Worm (Caenorhabditis elegans) whole organism, L1 larva: Measurements from ENCODE around the gene nhr-108.

Source experiments
- C16A3.4 ChIP-seq: fragments of 150-350 bp; optimal IDR thresholded peaks from 2 replicates; lab custom pipeline; 2014; ENCODE audit warnings: missing biosample characterization, missing genetic modification characterization
- aly-2 ChIP-seq: fragments of 150-350 bp; optimal IDR thresholded peaks from 2 replicates; lab custom pipeline; 2014; ENCODE audit warnings: missing biosample characterization, missing genetic modification characterization
- ama-1 ChIP-seq: fragments of 150-350 bp; optimal IDR thresholded peaks from 2 replicates; lab custom pipeline; 2014
- ceh-63 ChIP-seq: fragments of 200-800 bp; sonication (Bioruptor generic); optimal IDR thresholded peaks from 2 replicates; lab custom pipeline; 2018; ENCODE audit warnings: mild to moderate bottlenecking, missing genetic modification characterization, missing compliant biosample characterization
- ceh-8 ChIP-seq: fragments of 200-800 bp; sonication (Bioruptor generic); optimal IDR thresholded peaks from 2 replicates; lab custom pipeline; 2018; ENCODE audit warnings: mild to moderate bottlenecking, missing genetic modification characterization, moderate library complexity, missing compliant biosample characterization
- ceh-82 ChIP-seq, 3 experiments: fragments of 150-350 bp in 1 of 3; sonication (generic microtip) in 2 of 3; optimal IDR thresholded peaks; 2 replicates each; lab custom pipeline; 2014 to 2017; ENCODE audit warnings: missing biosample characterization in 3 of 3, missing genetic modification characterization in 3 of 3
- ceh-88 ChIP-seq: fragments of 200-800 bp; sonication (Bioruptor generic); IDR thresholded peaks from 2 replicates; pipeline ENCODE4 v1.3.6; 2022; ENCODE audit warnings: missing genetic modification characterization, missing compliant biosample characterization
- dsc-1 ChIP-seq: sonication (generic microtip); optimal IDR thresholded peaks from 2 replicates; lab custom pipeline; 2016; ENCODE audit warnings: mild to moderate bottlenecking, missing genetic modification characterization, missing compliant biosample characterization
- efl-3 ChIP-seq: fragments of 200-800 bp; sonication (Bioruptor generic); optimal IDR thresholded peaks from 2 replicates; lab custom pipeline; 2018; ENCODE audit warnings: mild to moderate bottlenecking, missing genetic modification characterization, missing compliant biosample characterization
- egl-13 ChIP-seq: sonication (generic microtip); optimal IDR thresholded peaks from 2 replicates; lab custom pipeline; 2016; ENCODE audit warnings: missing genotype, missing genetic modification reagents, missing genetic modification characterization, missing compliant biosample characterization
- egl-27 ChIP-seq, 2 experiments: fragments of 150-350 bp in 1 of 2; sonication (generic microtip); optimal IDR thresholded peaks; 3 replicates each; lab custom pipeline; 2017 to 2018; ENCODE audit warnings: missing biosample characterization in 2 of 2, missing genetic modification characterization in 2 of 2, missing genetic modification reagents in 2 of 2
- elt-2 ChIP-seq: sonication (generic microtip); optimal IDR thresholded peaks from 2 replicates; lab custom pipeline; 2016; ENCODE audit warnings: missing genetic modification characterization, mild to moderate bottlenecking, inconsistent platforms, missing compliant biosample characterization, missing genetic modification reagents
- elt-3 ChIP-seq, 6 experiments: fragments of 150-350 bp in 1 of 6; sonication (generic microtip); optimal IDR thresholded peaks; 2 replicates each; lab custom pipeline; 2017 to 2018; ENCODE audit warnings: missing biosample characterization in 6 of 6, missing genetic modification characterization in 6 of 6, inconsistent platforms in 1 of 6
- ets-5 ChIP-seq: fragments of 200-800 bp; sonication (Bioruptor generic); IDR thresholded peaks from 2 replicates; pipeline ENCODE4 v1.3.6; 2022; ENCODE audit warnings: missing genetic modification characterization, missing compliant biosample characterization
- fkh-8 ChIP-seq: sonication (generic microtip); optimal IDR thresholded peaks from 2 replicates; lab custom pipeline; 2016; ENCODE audit warnings: mild to moderate bottlenecking, missing genetic modification characterization, missing compliant biosample characterization
- hlh-17 ChIP-seq: fragments of 200-800 bp; sonication (Bioruptor generic); optimal IDR thresholded peaks from 2 replicates; lab custom pipeline; 2018; ENCODE audit warnings: missing genetic modification characterization, mild to moderate bottlenecking, missing compliant biosample characterization, moderate library complexity, borderline replicate concordance
- hpl-2 ChIP-seq: fragments of 150-350 bp; optimal IDR thresholded peaks from 2 replicates; lab custom pipeline; 2014; ENCODE audit warnings: missing biosample characterization, missing genetic modification reagents, missing genetic modification characterization
- isw-1 ChIP-seq: fragments of 200-800 bp; sonication (Bioruptor generic); IDR thresholded peaks from 2 replicates; pipeline ENCODE4 v1.3.6; 2022; ENCODE audit warnings: missing genetic modification characterization, missing compliant biosample characterization
- jun-1 ChIP-seq: fragments of 150-350 bp; optimal IDR thresholded peaks from 2 replicates; lab custom pipeline; 2014; ENCODE audit warnings: missing biosample characterization, missing genetic modification reagents, missing genetic modification characterization
- lin-13 ChIP-seq: fragments of 150-350 bp; optimal IDR thresholded peaks from 2 replicates; lab custom pipeline; 2014; ENCODE audit warnings: missing biosample characterization, missing genetic modification reagents, missing genetic modification characterization
- lin-14 ChIP-seq: fragments of 200-800 bp; sonication (Bioruptor generic); optimal IDR thresholded peaks from 2 replicates; lab custom pipeline; 2018; ENCODE audit warnings: mild to moderate bottlenecking, missing genetic modification characterization, moderate library complexity, missing compliant biosample characterization
- lin-15B ChIP-seq: fragments of 150-350 bp; sonication (generic microtip); optimal IDR thresholded peaks from 3 replicates; lab custom pipeline; 2014; ENCODE audit warnings: missing biosample characterization, missing genetic modification characterization
- lin-35 ChIP-seq, 2 experiments: fragments of 150-350 bp; optimal IDR thresholded peaks; 2 replicates each; lab custom pipeline; 2014; ENCODE audit warnings: missing biosample characterization in 2 of 2, missing genetic modification characterization in 2 of 2, missing genetic modification reagents in 2 of 2
- lin-39 ChIP-seq: fragments of 150-350 bp; optimal IDR thresholded peaks from 2 replicates; lab custom pipeline; 2014; ENCODE audit warnings: missing biosample characterization, missing genetic modification reagents, missing genetic modification characterization
- lir-3 ChIP-seq: sonication (generic microtip); optimal IDR thresholded peaks from 2 replicates; lab custom pipeline; 2016; ENCODE audit warnings: mild to moderate bottlenecking, missing genetic modification characterization, moderate library complexity, missing compliant biosample characterization; ENCODE audit not compliant: poor library complexity
- lsy-2 ChIP-seq, 2 experiments: fragments of 150-350 bp; optimal IDR thresholded peaks; 2 replicates each; lab custom pipeline; 2014; ENCODE audit warnings: missing biosample characterization in 2 of 2, missing genetic modification characterization in 2 of 2
- mep-1 ChIP-seq: fragments of 150-350 bp; optimal IDR thresholded peaks from 2 replicates; lab custom pipeline; 2014; ENCODE audit warnings: missing biosample characterization, missing genetic modification characterization
- nhr-11 ChIP-seq: fragments of 150-350 bp; optimal IDR thresholded peaks from 2 replicates; lab custom pipeline; 2014; ENCODE audit warnings: missing biosample characterization, missing genetic modification characterization
- nhr-19 ChIP-seq: fragments of 200-800 bp; sonication (Bioruptor generic); conservative IDR thresholded peaks from 2 replicates; pipeline ENCODE4 v1.3.6; 2022; ENCODE audit warnings: missing genetic modification characterization, missing compliant biosample characterization
- nhr-28 ChIP-seq: fragments of 150-350 bp; optimal IDR thresholded peaks from 2 replicates; lab custom pipeline; 2014; ENCODE audit warnings: missing biosample characterization, missing genetic modification characterization
- nhr-47 ChIP-seq: sonication (generic microtip); optimal IDR thresholded peaks from 2 replicates; lab custom pipeline; 2016; ENCODE audit warnings: mild to moderate bottlenecking, missing genetic modification characterization, moderate library complexity, missing compliant biosample characterization
- nhr-77 ChIP-seq: fragments of 150-350 bp; optimal IDR thresholded peaks from 2 replicates; lab custom pipeline; 2014; ENCODE audit warnings: missing biosample characterization, missing genetic modification characterization
- nhr-84 ChIP-seq: sonication (generic microtip); optimal IDR thresholded peaks from 2 replicates; lab custom pipeline; 2017; ENCODE audit warnings: missing biosample characterization, missing genetic modification characterization
- nhr-85 ChIP-seq: sonication (generic microtip); peaks from one replicate; lab custom pipeline; 2016; ENCODE audit warnings: missing genetic modification characterization, inconsistent platforms, missing compliant biosample characterization
- pag-3 ChIP-seq: sonication (generic microtip); optimal IDR thresholded peaks from 2 replicates; lab custom pipeline; 2017; ENCODE audit warnings: missing genetic modification characterization, mild to moderate bottlenecking, missing compliant biosample characterization, antibody characterized with exemption, borderline replicate concordance; ENCODE audit not compliant: insufficient read depth
- rnt-1 ChIP-seq: sonication (generic microtip); optimal IDR thresholded peaks from 2 replicates; lab custom pipeline; 2016; ENCODE audit warnings: mild to moderate bottlenecking, missing genetic modification characterization, moderate library complexity, missing compliant biosample characterization
- skn-1 ChIP-seq: fragments of 150-350 bp; optimal IDR thresholded peaks from 2 replicates; lab custom pipeline; 2014; ENCODE audit warnings: missing biosample characterization, missing genetic modification characterization
- snpc-4 ChIP-seq: fragments of 150-350 bp; optimal IDR thresholded peaks from 2 replicates; lab custom pipeline; 2014; ENCODE audit warnings: missing biosample characterization, missing genetic modification characterization
- snu-23 ChIP-seq: sonication (generic microtip); optimal IDR thresholded peaks from 2 replicates; lab custom pipeline; 2016; ENCODE audit warnings: missing genetic modification characterization, missing compliant biosample characterization
- sox-4 ChIP-seq: sonication (generic microtip); optimal IDR thresholded peaks from 2 replicates; lab custom pipeline; 2016; ENCODE audit warnings: missing genetic modification characterization, missing compliant biosample characterization
- sptf-1 ChIP-seq: fragments of 150-350 bp; optimal IDR thresholded peaks from 2 replicates; lab custom pipeline; 2014; ENCODE audit warnings: missing biosample characterization, missing genetic modification characterization
- sup-37 ChIP-seq: fragments of 200-800 bp; sonication (Bioruptor generic); optimal IDR thresholded peaks from 2 replicates; lab custom pipeline; 2018; ENCODE audit warnings: mild to moderate bottlenecking, missing genetic modification characterization, missing compliant biosample characterization
- swsn-7 ChIP-seq: sonication (generic microtip); optimal IDR thresholded peaks from 2 replicates; lab custom pipeline; 2016; ENCODE audit warnings: missing genetic modification characterization, missing compliant biosample characterization
- unc-86 ChIP-seq: sonication (generic microtip); optimal IDR thresholded peaks from 2 replicates; lab custom pipeline; 2016; ENCODE audit warnings: missing genetic modification characterization, missing compliant biosample characterization
- unc-98 ChIP-seq: fragments of 200-800 bp; sonication (Bioruptor generic); IDR thresholded peaks from 2 replicates; pipeline ENCODE4 v1.3.6; 2022; ENCODE audit warnings: missing genetic modification characterization, missing compliant biosample characterization
- vab-15 ChIP-seq: sonication (generic microtip); optimal IDR thresholded peaks from 2 replicates; lab custom pipeline; 2017; ENCODE audit warnings: missing genotype, mild to moderate bottlenecking, missing genetic modification characterization, missing compliant biosample characterization
- xbp-1 ChIP-seq: sonication (generic microtip); optimal IDR thresholded peaks from 2 replicates; lab custom pipeline; 2016; ENCODE audit warnings: missing genetic modification characterization, missing compliant biosample characterization
- ztf-11 ChIP-seq, 2 experiments: sonication (generic microtip); optimal IDR thresholded peaks; 2 replicates each; lab custom pipeline; 2016 to 2017; ENCODE audit warnings: missing genetic modification characterization in 2 of 2, missing biosample characterization in 1 of 2, missing compliant biosample characterization in 1 of 2

Gene nhr-108

DNA sequence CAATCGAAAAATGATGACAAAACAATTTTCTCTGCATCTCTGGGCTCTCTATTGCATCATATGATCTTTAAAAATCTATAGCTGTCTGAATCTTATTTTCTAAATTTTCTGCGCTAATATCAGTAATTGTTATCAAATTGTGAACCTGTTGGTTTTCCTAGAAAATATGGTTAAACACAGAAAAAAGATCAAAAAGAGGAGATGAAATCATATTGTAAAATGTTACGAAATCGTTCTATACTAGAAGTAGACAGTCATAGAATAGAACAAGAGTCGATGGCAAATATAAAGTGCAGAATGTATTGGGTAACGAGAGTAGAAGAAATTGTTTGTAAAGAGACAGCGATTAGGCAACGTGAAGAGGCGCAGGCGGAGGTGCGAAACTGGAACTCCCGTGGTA, 43.6 kb downstream of the nhr-108 start (continued):
- peak; percentile 11 for TF ChIP-seq nhr-77 (tag; lab: Kevin White, UChicago)
- peak; percentile 58 for TF ChIP-seq elt-2
- no peak for TF ChIP-seq hlh-17 (GFP tag; lab: Kevin White, UChicago)
- TF ChIP-seq swsn-7 = peak; percentile 17
- no peak for TF ChIP-seq snpc-4 (tag; lab: Kevin White, UChicago)
- TF ChIP-seq isw-1 (GFP tag; lab: Robert Waterston, UW) = no peak
- TF ChIP-seq ztf-11 (tag; optimal IDR thresholded peaks at IDR 0.05; lab: Kevin White, UChicago) = no peak
- no peak for TF ChIP-seq lin-39 (tag; lab: Kevin White, UChicago)
- no peak for TF ChIP-seq lin-15B (tag; lab: Kevin White, UChicago)
- TF ChIP-seq ceh-63 (GFP tag; lab: Kevin White, UChicago) = no peak
- peak in 2 of 3 experiments; percentile 30 to 49 for TF ChIP-seq ceh-82 (tag; optimal IDR thresholded peaks at IDR 0.05; lab: Kevin White, UChicago)
- peak; percentile 43 for TF ChIP-seq nhr-19 (GFP tag; lab: Robert Waterston, UW)
- no peak for TF ChIP-seq ceh-88 (GFP tag; lab: Robert Waterston, UW)
- TF ChIP-seq lin-35 (GFP tag; optimal IDR thresholded peaks at IDR 0.05; lab: Kevin White, UChicago) = peak in 1 of 2 experiments; percentile 30
- no peak for TF ChIP-seq unc-86 (tag; lab: Kevin White, UChicago)
- no peak for TF ChIP-seq unc-98 (GFP tag; lab: Robert Waterston, UW)
- TF ChIP-seq skn-1 (tag; lab: Kevin White, UChicago) = peak; percentile 100
- no peak for TF ChIP-seq aly-2 (tag; lab: Kevin White, UChicago)
- TF ChIP-seq nhr-84 = no peak
- no peak for TF ChIP-seq egl-13
- TF ChIP-seq lir-3 (tag; lab: Kevin White, UChicago) = peak; percentile 48
- no peak for TF ChIP-seq vab-15 (tag; lab: Kevin White, UChicago)
- peak in 2 of 6 experiments; percentile 59 to 83 for TF ChIP-seq elt-3 (tag; optimal IDR thresholded peaks at IDR 0.05; lab: Kevin White, UChicago)
- peak; percentile 54 for TF ChIP-seq C16A3.4 (tag; lab: Kevin White, UChicago)
- TF ChIP-seq hpl-2 (GFP tag; lab: Kevin White, UChicago) = no peak
- TF ChIP-seq ama-1 (lab: Kevin White, UChicago) = no peak
- TF ChIP-seq sup-37 (GFP tag; lab: Kevin White, UChicago) = no peak
- peak; percentile 46 for TF ChIP-seq mep-1
- peak; percentile 15 to 81 for TF ChIP-seq lsy-2 (tag; optimal IDR thresholded peaks at IDR 0.05; lab: Kevin White, UChicago)
- peak; percentile 4 for TF ChIP-seq rnt-1 (tag; lab: Kevin White, UChicago)
- TF ChIP-seq dsc-1 (tag; lab: Kevin White, UChicago) = no peak
- TF ChIP-seq ets-5 = no peak
- peak; percentile 73 for TF ChIP-seq lin-14 (GFP tag; lab: Kevin White, UChicago)
- TF ChIP-seq nhr-11 (tag; lab: Kevin White, UChicago) = peak; percentile 53
- TF ChIP-seq sox-4 (tag; lab: Kevin White, UChicago) = no peak
- TF ChIP-seq nhr-85 (tag; lab: Kevin White, UChicago) = peak; percentile 87
- peak; percentile 66 for TF ChIP-seq nhr-28 (tag; lab: Kevin White, UChicago)
- TF ChIP-seq sptf-1 = no peak
- no peak for TF ChIP-seq ceh-8 (GFP tag; lab: Kevin White, UChicago)
- peak in 1 of 2 experiments; percentile 20 for TF ChIP-seq egl-27 (tag; optimal IDR thresholded peaks at IDR 0.05; lab: Kevin White, UChicago)
- no peak for TF ChIP-seq efl-3 (GFP tag; lab: Kevin White, UChicago)
- peak; percentile 59 for TF ChIP-seq nhr-47
- no peak for TF ChIP-seq lin-13 (GFP tag; lab: Kevin White, UChicago)
- TF ChIP-seq fkh-8 = no peak
- no peak for TF ChIP-seq jun-1 (tag; lab: Kevin White, UChicago)
- TF ChIP-seq xbp-1 (tag; lab: Kevin White, UChicago) = no peak
- no peak for TF ChIP-seq pag-3 (tag; lab: Kevin White, UChicago)
- peak; percentile 37 for TF ChIP-seq snu-23 (GFP tag; lab: Kevin White, UChicago)
